Worm (Caenorhabditis elegans) whole organism, L4 larva: ENCODE data around the gene C25B8.8.

Experiments
- F10B5.3 ChIP-seq: sonication (generic microtip); optimal IDR thresholded peaks from 2 replicates; lab custom pipeline; 2016; ENCODE audit warnings: mild to moderate bottlenecking, missing genetic modification characterization, missing compliant biosample characterization
- F26F4.8 ChIP-seq: fragments of 200-800 bp; sonication (Bioruptor generic); conservative IDR thresholded peaks from 2 replicates; pipeline ENCODE4 v1.3.6; 2022; ENCODE audit warnings: missing genetic modification characterization, missing compliant biosample characterization
- F49E8.2 ChIP-seq: sonication (generic microtip); optimal IDR thresholded peaks from 2 replicates; lab custom pipeline; 2016; ENCODE audit warnings: missing compliant biosample characterization, mild to moderate bottlenecking, missing genetic modification characterization, borderline replicate concordance
- R02D3.7 ChIP-seq: fragments of 150-350 bp; sonication (generic microtip); optimal IDR thresholded peaks from 3 replicates; lab custom pipeline; 2014; ENCODE audit warnings: missing biosample characterization, missing genetic modification characterization
- T26A8.4 ChIP-seq: fragments of 200-800 bp; sonication (Bioruptor generic); IDR thresholded peaks from 2 replicates; pipeline ENCODE4 v1.3.6; 2022; ENCODE audit warnings: missing genetic modification characterization, missing compliant biosample characterization
- attf-4 ChIP-seq: sonication (generic microtip); optimal IDR thresholded peaks from 3 replicates; lab custom pipeline; 2017; ENCODE audit warnings: missing biosample characterization, missing genetic modification characterization
- ceh-20 ChIP-seq: fragments of 200-800 bp; sonication (Bioruptor generic); IDR thresholded peaks from 2 replicates; pipeline ENCODE4 v1.3.6; 2022; ENCODE audit warnings: missing genetic modification reagents, missing genetic modification characterization, missing compliant biosample characterization
- ceh-32 ChIP-seq: sonication (generic microtip); optimal IDR thresholded peaks from 2 replicates; lab custom pipeline; 2016; ENCODE audit warnings: mild to moderate bottlenecking, missing genetic modification characterization, missing compliant biosample characterization; ENCODE audit not compliant: poor library complexity
- ceh-44 ChIP-seq: fragments of 200-800 bp; sonication (Bioruptor generic); IDR thresholded peaks from 2 replicates; pipeline ENCODE4 v1.3.6; 2022; ENCODE audit warnings: missing genetic modification reagents, missing genetic modification characterization, missing compliant biosample characterization
- daf-12 ChIP-seq: fragments of 150-350 bp; optimal IDR thresholded peaks from 2 replicates; lab custom pipeline; 2014; ENCODE audit warnings: missing biosample characterization, missing genetic modification reagents, missing genetic modification characterization
- daf-16 ChIP-seq, 3 experiments: sonication (generic microtip); optimal IDR thresholded peaks; 2 replicates each; lab custom pipeline; 2016 to 2017; ENCODE audit warnings: missing genetic modification characterization in 3 of 3, missing genetic modification reagents in 3 of 3, mild to moderate bottlenecking in 2 of 3, missing compliant biosample characterization in 2 of 3, missing biosample characterization in 1 of 3, moderate library complexity in 1 of 3
- dmd-6 ChIP-seq: fragments of 200-800 bp; sonication (Bioruptor generic); IDR thresholded peaks from 2 replicates; pipeline ENCODE4 v1.3.6; 2022; ENCODE audit warnings: missing genetic modification reagents, missing genetic modification characterization, missing compliant biosample characterization
- dpl-1 ChIP-seq: fragments of 150-350 bp; optimal IDR thresholded peaks from 2 replicates; lab custom pipeline; 2014; ENCODE audit warnings: missing biosample characterization, missing genetic modification reagents, missing genetic modification characterization
- duxl-1 ChIP-seq: sonication (generic microtip); optimal IDR thresholded peaks from 2 replicates; lab custom pipeline; 2016; ENCODE audit warnings: mild to moderate bottlenecking, missing genetic modification characterization, moderate library complexity, missing compliant biosample characterization; ENCODE audit not compliant: poor library complexity
- dve-1 ChIP-seq: sonication (generic microtip); optimal IDR thresholded peaks from 2 replicates; lab custom pipeline; 2017; ENCODE audit warnings: antibody characterized with exemption, mild to moderate bottlenecking, missing genetic modification characterization, missing compliant biosample characterization; ENCODE audit not compliant: insufficient read depth
- egl-27 ChIP-seq: sonication (generic microtip); optimal IDR thresholded peaks from 3 replicates; lab custom pipeline; 2017; ENCODE audit warnings: missing biosample characterization, missing genetic modification reagents, missing genetic modification characterization
- gei-8 ChIP-seq: fragments of 200-800 bp; sonication (Bioruptor generic); optimal IDR thresholded peaks from 2 replicates; lab custom pipeline; 2018; ENCODE audit warnings: mild to moderate bottlenecking, missing genetic modification characterization, missing compliant biosample characterization
- hlh-11 ChIP-seq: fragments of 200-800 bp; sonication (Bioruptor generic); optimal IDR thresholded peaks from 2 replicates; lab custom pipeline; 2018; ENCODE audit warnings: mild to moderate bottlenecking, missing genetic modification characterization, missing compliant biosample characterization
- hlh-30 ChIP-seq: sonication (generic microtip); optimal IDR thresholded peaks from 2 replicates; lab custom pipeline; 2017; ENCODE audit warnings: antibody characterized with exemption, mild to moderate bottlenecking, missing genetic modification characterization, missing compliant biosample characterization; ENCODE audit not compliant: insufficient read depth
- lin-1 ChIP-seq: fragments of 200-800 bp; sonication (Bioruptor generic); IDR thresholded peaks from 2 replicates; pipeline ENCODE4 v1.3.6; 2022; ENCODE audit warnings: missing genetic modification reagents, missing genetic modification characterization, missing compliant biosample characterization
- lin-29 ChIP-seq: fragments of 200-800 bp; sonication (Bioruptor generic); IDR thresholded peaks from 2 replicates; pipeline ENCODE4 v1.3.6; 2022; ENCODE audit warnings: missing genetic modification reagents, missing genetic modification characterization, missing compliant biosample characterization
- lin-39 ChIP-seq: fragments of 150-350 bp; optimal IDR thresholded peaks from 2 replicates; lab custom pipeline; 2014; ENCODE audit warnings: missing biosample characterization, missing genetic modification reagents, missing genetic modification characterization
- lir-3 ChIP-seq: sonication (generic microtip); optimal IDR thresholded peaks from 2 replicates; lab custom pipeline; 2016; ENCODE audit warnings: mild to moderate bottlenecking, missing genetic modification characterization, missing compliant biosample characterization
- lsy-2 ChIP-seq, 2 experiments: fragments of 150-350 bp in 1 of 2; sonication (generic microtip) in 1 of 2; optimal IDR thresholded peaks; 2 replicates each; lab custom pipeline; 2014 to 2017; ENCODE audit warnings: missing biosample characterization in 2 of 2, missing genetic modification characterization in 2 of 2
- mdl-1 ChIP-seq, 2 experiments: fragments of 150-350 bp in 1 of 2; sonication (generic microtip) in 1 of 2; optimal IDR thresholded peaks; 2 replicates each; lab custom pipeline; 2014 to 2017; ENCODE audit warnings: missing biosample characterization in 2 of 2, missing genetic modification characterization in 2 of 2
- mes-2 ChIP-seq: sonication (generic microtip); optimal IDR thresholded peaks from 2 replicates; lab custom pipeline; 2016; ENCODE audit warnings: missing genotype, mild to moderate bottlenecking, missing genetic modification characterization, missing compliant biosample characterization; ENCODE audit not compliant: poor library complexity, severe bottlenecking
- nhr-11 ChIP-seq: fragments of 150-350 bp; optimal IDR thresholded peaks from 2 replicates; lab custom pipeline; 2014; ENCODE audit warnings: missing biosample characterization, missing genetic modification characterization
- nhr-111 ChIP-seq: fragments of 200-800 bp; sonication (Bioruptor generic); optimal IDR thresholded peaks from 2 replicates; lab custom pipeline; 2018; ENCODE audit warnings: mild to moderate bottlenecking, missing genetic modification characterization, missing compliant biosample characterization
- nhr-237 ChIP-seq: sonication (generic microtip); optimal IDR thresholded peaks from 2 replicates; lab custom pipeline; 2017; ENCODE audit warnings: missing biosample characterization, missing genetic modification characterization
- nhr-25 ChIP-seq: sonication (generic microtip); optimal IDR thresholded peaks from 2 replicates; lab custom pipeline; 2017; ENCODE audit warnings: missing genetic modification characterization, mild to moderate bottlenecking, missing compliant biosample characterization, antibody characterized with exemption, moderate library complexity, borderline replicate concordance; ENCODE audit not compliant: insufficient read depth
- nhr-28 ChIP-seq: fragments of 150-350 bp; optimal IDR thresholded peaks from 2 replicates; lab custom pipeline; 2014; ENCODE audit warnings: missing biosample characterization, missing genetic modification characterization
- nhr-41 ChIP-seq: fragments of 200-800 bp; sonication (Bioruptor generic); IDR thresholded peaks from 2 replicates; pipeline ENCODE4 v1.3.6; 2022; ENCODE audit warnings: missing genetic modification reagents, missing genetic modification characterization, missing compliant biosample characterization
- nhr-48 ChIP-seq: sonication (generic microtip); optimal IDR thresholded peaks from 2 replicates; lab custom pipeline; 2016; ENCODE audit warnings: mild to moderate bottlenecking, missing genetic modification characterization, missing compliant biosample characterization
- php-3 ChIP-seq: fragments of 200-800 bp; sonication (Bioruptor generic); IDR thresholded peaks from 2 replicates; pipeline ENCODE4 v1.3.6; 2022; ENCODE audit warnings: missing genetic modification reagents, missing genetic modification characterization, missing compliant biosample characterization
- pqm-1 ChIP-seq: sonication (generic microtip); optimal IDR thresholded peaks from 2 replicates; lab custom pipeline; 2017; ENCODE audit warnings: missing biosample characterization, missing genetic modification characterization
- sdz-12 ChIP-seq: fragments of 200-800 bp; sonication (Bioruptor generic); optimal IDR thresholded peaks from 2 replicates; lab custom pipeline; 2018; ENCODE audit warnings: mild to moderate bottlenecking, missing genetic modification characterization, missing compliant biosample characterization
- set-16 ChIP-seq: fragments of 200-800 bp; sonication (Bioruptor generic); IDR thresholded peaks from 2 replicates; pipeline ENCODE4 v1.3.6; 2022; ENCODE audit warnings: missing genetic modification reagents, missing genetic modification characterization, missing compliant biosample characterization
- tra-1 ChIP-seq: fragments of 200-800 bp; sonication (Bioruptor generic); IDR thresholded peaks from 2 replicates; pipeline ENCODE4 v1.3.6; 2022; ENCODE audit warnings: missing genetic modification reagents, missing genetic modification characterization, missing compliant biosample characterization
- unc-130 ChIP-seq: sonication (generic microtip); optimal IDR thresholded peaks from 2 replicates; lab custom pipeline; 2016; ENCODE audit warnings: missing genetic modification reagents, missing genetic modification characterization, missing compliant biosample characterization
- unc-39 ChIP-seq: sonication (generic microtip); optimal IDR thresholded peaks from 2 replicates; lab custom pipeline; 2017; ENCODE audit warnings: missing biosample characterization, missing genetic modification characterization
- unc-62 ChIP-seq, 3 experiments: fragments of 150-350 bp in 1 of 3; sonication (generic microtip); optimal IDR thresholded peaks in 2 of 3; peaks in 1 of 3; 1 replicate in 1 of 3; 2 replicates in 2 of 3; lab custom pipeline; 2014 to 2017; ENCODE audit warnings: missing biosample characterization in 3 of 3, missing genetic modification characterization in 3 of 3, missing genetic modification reagents in 3 of 3, missing genotype in 1 of 3
- zfp-3 ChIP-seq: fragments of 200-800 bp; sonication (Bioruptor generic); conservative IDR thresholded peaks from 2 replicates; pipeline ENCODE4 v1.3.6; 2022; ENCODE audit warnings: missing genetic modification reagents, missing genetic modification characterization, missing compliant biosample characterization
- zip-2 ChIP-seq: fragments of 150-350 bp; optimal IDR thresholded peaks from 2 replicates; lab custom pipeline; 2014; ENCODE audit warnings: missing biosample characterization, missing genetic modification characterization
- ztf-7 ChIP-seq: fragments of 150-350 bp; optimal IDR thresholded peaks from 2 replicates; lab custom pipeline; 2014; ENCODE audit warnings: missing biosample characterization, missing genetic modification characterization

C25B8.8 gene

ce11 chrX:6654139-6654538 is 44.3 kb downstream of the C25B8.8 start:
- no peak for TF ChIP-seq F26F4.8
- no peak for TF ChIP-seq lir-3 (tag; lab: Kevin White, UChicago)
- no peak for TF ChIP-seq daf-16 (GFP tag; optimal IDR thresholded peaks at IDR 0.05; lab: Kevin White, UChicago)
- TF ChIP-seq daf-16 (tag; optimal IDR thresholded peaks at IDR 0.05; lab: Kevin White, UChicago): no peak
- no peak for TF ChIP-seq unc-39
- TF ChIP-seq dve-1 (tag; lab: Kevin White, UChicago): peak; percentile 66
- TF ChIP-seq hlh-30 (tag; lab: Kevin White, UChicago): no peak
- no peak for TF ChIP-seq nhr-111 (GFP tag; lab: Kevin White, UChicago)
- TF ChIP-seq hlh-11 (tag; lab: Kevin White, UChicago): peak; percentile 32
- no peak for TF ChIP-seq mes-2 (tag; lab: Kevin White, UChicago)
- TF ChIP-seq nhr-237 (tag; lab: Kevin White, UChicago): no peak
- no peak for TF ChIP-seq nhr-48 (tag; lab: Kevin White, UChicago)
- TF ChIP-seq R02D3.7 (tag; lab: Kevin White, UChicago): no peak
- TF ChIP-seq zip-2 (tag; lab: Kevin White, UChicago): no peak
- TF ChIP-seq nhr-41 (GFP tag; lab: Robert Waterston, UW): no peak
- peak; percentile 20 for TF ChIP-seq nhr-28 (tag; lab: Kevin White, UChicago)
- TF ChIP-seq lsy-2 (tag; optimal IDR thresholded peaks at IDR 0.05; lab: Kevin White, UChicago): no peak
- TF ChIP-seq sdz-12 (GFP tag; lab: Kevin White, UChicago): no peak
- TF ChIP-seq zfp-3: no peak
- no peak for TF ChIP-seq F10B5.3 (tag; lab: Kevin White, UChicago)
- TF ChIP-seq egl-27 (tag; lab: Kevin White, UChicago): no peak
- TF ChIP-seq ceh-32: no peak
- 0 out of 2 replicates have a peak, but pooled peaks have one; percentile 38 for TF ChIP-seq tra-1 (GFP tag; lab: Robert Waterston, UW)
- TF ChIP-seq nhr-11 (tag; lab: Kevin White, UChicago): no peak
- no peak for TF ChIP-seq dpl-1 (GFP tag; lab: Kevin White, UChicago)
- no peak for TF ChIP-seq duxl-1 (tag; lab: Kevin White, UChicago)
- TF ChIP-seq daf-12 (tag; lab: Kevin White, UChicago): no peak
- TF ChIP-seq lin-29 (GFP tag; lab: Robert Waterston, UW): no peak
- no peak for TF ChIP-seq ztf-7 (tag; lab: Kevin White, UChicago)
- no peak for TF ChIP-seq set-16
- TF ChIP-seq lin-1 (GFP tag; lab: Robert Waterston, UW): no peak
- TF ChIP-seq dmd-6 (GFP tag; lab: Robert Waterston, UW): peak; percentile 79
- no peak for TF ChIP-seq F49E8.2
- peak; percentile 62; the same call in 1 of the 2 replicates for TF ChIP-seq php-3
- TF ChIP-seq T26A8.4: no peak
- TF ChIP-seq unc-62 (GFP tag; optimal IDR thresholded peaks at IDR 0.05 in 1 of 2; lab: Kevin White, UChicago): peak in 1 of 2 experiments; percentile 34
- TF ChIP-seq unc-62 (tag; optimal IDR thresholded peaks at IDR 0.05; lab: Kevin White, UChicago): no peak
- TF ChIP-seq mdl-1 (tag; optimal IDR thresholded peaks at IDR 0.05; lab: Kevin White, UChicago): no peak
- no peak for TF ChIP-seq attf-4 (tag; lab: Kevin White, UChicago)
- no peak for TF ChIP-seq gei-8 (GFP tag; lab: Kevin White, UChicago)
- TF ChIP-seq lin-39: no peak
- no peak for TF ChIP-seq ceh-44
- TF ChIP-seq ceh-20 (GFP tag; lab: Robert Waterston, UW): no peak
- no peak for TF ChIP-seq unc-130 (GFP tag; lab: Kevin White, UChicago)
- no peak for TF ChIP-seq nhr-25
- peak; percentile 53 for TF ChIP-seq pqm-1 (tag; lab: Kevin White, UChicago)
- TF ChIP-seq, all 104 proteins: peak for 8
